Fruit fly (Drosophila melanogaster) whole organism, pupa: ENCODE measurements around the gene CG15765.

Source experiments
- CG15710 ChIP-seq: fragments of 200-800 bp; sonication (Bioruptor generic); optimal IDR thresholded peaks from 2 replicates; lab custom pipeline; 2018; ENCODE audit warnings: missing biosample characterization, mild to moderate bottlenecking, missing genetic modification characterization, moderate library complexity
- EcR ChIP-seq: fragments of 200-800 bp; sonication (Bioruptor generic); optimal IDR thresholded peaks from 3 replicates; lab custom pipeline; 2019; ENCODE audit warnings: missing biosample characterization, missing genetic modification characterization, mild to moderate bottlenecking, moderate library complexity, missing genetic modification reagents
- Ets98B ChIP-seq: fragments of 200-800 bp; sonication (Bioruptor generic); IDR thresholded peaks from 2 replicates; pipeline ENCODE4 v1.3.6; 2022; ENCODE audit warnings: missing biosample characterization, missing genetic modification characterization
- Pif1B ChIP-seq: fragments of 200-800 bp; sonication (Bioruptor generic); optimal IDR thresholded peaks from 3 replicates; lab custom pipeline; 2016; ENCODE audit warnings: missing biosample characterization, missing genetic modification characterization

DNA sequence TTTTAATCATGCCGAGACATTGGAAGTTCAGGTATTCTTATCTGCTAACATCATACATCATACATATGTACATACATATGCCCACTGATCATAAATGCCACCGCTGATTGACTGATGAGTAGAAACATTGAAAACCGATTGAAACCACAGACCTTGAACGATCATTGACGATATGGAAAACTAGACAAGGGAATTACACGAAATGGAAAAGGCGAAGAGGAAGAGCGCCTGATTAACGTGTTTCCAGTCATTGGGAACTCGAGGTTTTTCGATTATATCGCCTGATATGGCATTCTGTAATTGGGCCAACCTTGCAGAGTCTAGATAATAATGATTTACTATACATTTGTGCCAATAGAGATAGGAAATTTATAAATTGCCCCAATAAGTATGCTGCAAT lies 66.5 kb downstream of the CG15765 start:
- no peak for TF ChIP-seq EcR (GFP tag; lab: Kevin White, UChicago)
- no peak for TF ChIP-seq Ets98B (GFP tag; lab: Robert Waterston, UW)
- no peak for TF ChIP-seq Pif1B (GFP tag; lab: Kevin White, UChicago)
- TF ChIP-seq CG15710 (tag; lab: Kevin White, UChicago) = no peak
